Worm (Caenorhabditis elegans): ENCODE data around the gene plc-4.

plc-4 gene

ce11 chrIV:7542485-7543001 is 30.1 kb upstream of the plc-4 start, which contains the start of gene R05G6.10:
Gene R05G6.10, minus strand, starts transcription at chrIV:7542535.
- TF ChIP-seq dao-5 (tag; optimal IDR thresholded peaks at IDR 0.05) (no peak), him-1 (tag; optimal IDR thresholded peaks at IDR 0.05) (no peak), W03F9.2 (tag; optimal IDR thresholded peaks at IDR 0.05) (no peak)

ce11 chrIV:7532360-7532759 is 19.9 kb upstream of the plc-4 start, which contains the start of gene R05G6.1:
Gene R05G6.1, plus strand, starts transcription at chrIV:7532660.
- TF ChIP-seq him-1 (tag; optimal IDR thresholded peaks at IDR 0.05) (no peak), dao-5 (tag; optimal IDR thresholded peaks at IDR 0.05) (no peak), W03F9.2 (tag; optimal IDR thresholded peaks at IDR 0.05) (no peak)

ce11 chrIV:7530226-7531070 is 18.0 kb upstream of the plc-4 start:
- TF ChIP-seq him-1 (tag; optimal IDR thresholded peaks at IDR 0.05), result no peak
- TF ChIP-seq dao-5 (tag; optimal IDR thresholded peaks at IDR 0.05), result no peak
- no peak for TF ChIP-seq W03F9.2 (tag; optimal IDR thresholded peaks at IDR 0.05)

ce11 chrIV:7523744-7524143 is 11.3 kb upstream of the plc-4 start:
- TF ChIP-seq W03F9.2 (tag; optimal IDR thresholded peaks at IDR 0.05), result no peak
- TF ChIP-seq him-1 (tag; optimal IDR thresholded peaks at IDR 0.05), result no peak
- no peak for TF ChIP-seq dao-5 (tag; optimal IDR thresholded peaks at IDR 0.05)

DNA sequence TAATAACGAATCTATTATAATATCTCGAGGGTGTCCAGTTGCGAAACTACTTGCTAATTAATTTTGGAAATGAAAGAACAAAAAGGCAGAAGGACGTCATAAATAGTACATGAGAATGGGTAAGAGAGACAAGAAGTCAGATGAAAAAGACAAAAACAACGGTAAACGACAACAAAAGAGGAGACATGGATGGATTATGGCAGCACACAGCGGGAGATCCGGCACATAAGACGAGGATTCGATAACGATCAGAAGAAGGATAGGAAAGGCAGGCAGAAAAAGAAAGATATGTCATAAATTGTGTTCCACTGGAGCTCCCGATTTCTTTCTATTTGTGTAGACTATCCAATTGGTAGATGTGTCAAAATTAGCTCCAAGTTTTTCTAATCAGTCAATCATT is 9.1 kb upstream of the plc-4 start:
- no peak for TF ChIP-seq him-1 (tag; optimal IDR thresholded peaks at IDR 0.05)
- no peak for TF ChIP-seq W03F9.2 (tag; optimal IDR thresholded peaks at IDR 0.05)
- TF ChIP-seq dao-5 (tag; optimal IDR thresholded peaks at IDR 0.05), result no peak

ce11 chrIV:7520841-7521240 is 8.4 kb upstream of the plc-4 start:
- TF ChIP-seq W03F9.2 (tag; optimal IDR thresholded peaks at IDR 0.05) (no peak), dao-5 (tag; optimal IDR thresholded peaks at IDR 0.05) (no peak), him-1 (tag; optimal IDR thresholded peaks at IDR 0.05) (no peak)

- no peak for TF ChIP-seq dao-5 (tag; optimal IDR thresholded peaks at IDR 0.05)
- TF ChIP-seq W03F9.2 (tag; optimal IDR thresholded peaks at IDR 0.05), result no peak
- TF ChIP-seq him-1 (tag; optimal IDR thresholded peaks at IDR 0.05), result no peak
Measured at ce11 chrIV:7520258-7520657, 7.8 kb upstream of the plc-4 start.

DNA sequence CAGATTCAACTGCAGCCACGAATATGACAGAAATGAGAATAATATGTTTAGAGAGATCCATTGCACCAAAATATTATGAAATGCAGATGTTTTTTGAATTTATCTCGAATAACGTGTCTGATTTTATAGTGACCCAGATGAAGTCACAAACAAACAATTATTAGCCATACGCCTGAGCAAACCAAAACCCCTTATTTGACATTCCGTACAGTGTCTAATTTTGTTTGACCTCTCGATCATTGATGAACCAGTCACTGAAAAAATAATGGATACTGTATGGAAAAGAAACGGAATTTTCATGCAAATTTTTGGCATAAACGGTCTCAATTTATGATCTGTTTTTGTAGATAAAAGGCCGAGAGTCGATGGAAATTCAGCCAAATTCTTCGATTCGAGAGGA is 3.7 kb upstream of the plc-4 start, which contains the start of the genes R05G6.9 and R05G6.3:
R05G6.9 (minus strand) TSS at position 101 of the 400 bp plus-strand sequence.
R05G6.3 (plus strand) TSS at position 386 of the 400 bp plus-strand sequence.
- TF ChIP-seq dao-5 (tag; optimal IDR thresholded peaks at IDR 0.05) (no peak), him-1 (tag; optimal IDR thresholded peaks at IDR 0.05) (no peak), W03F9.2 (tag; optimal IDR thresholded peaks at IDR 0.05) (no peak)

ce11 chrIV:7510829-7511228 is 1.6 kb downstream of the plc-4 start:
- TF ChIP-seq him-1 (tag; optimal IDR thresholded peaks at IDR 0.05) (no peak), dao-5 (tag; optimal IDR thresholded peaks at IDR 0.05) (no peak), W03F9.2 (tag; optimal IDR thresholded peaks at IDR 0.05) (no peak)

- TF ChIP-seq W03F9.2 (tag; optimal IDR thresholded peaks at IDR 0.05), result no peak
Measured at ce11 chrIV:7508850-7509249, 3.6 kb downstream of the plc-4 start.

ce11 chrIV:7507841-7508509 is 4.5 kb downstream of the plc-4 start, which contains the start of the genes vdac-1 and R05G6.5:
Gene vdac-1, minus strand, starts transcription at chrIV:7507891.
Gene R05G6.5, plus strand, starts transcription at chrIV:7508367.
- no peak for TF ChIP-seq him-1 (tag; optimal IDR thresholded peaks at IDR 0.05)
- TF ChIP-seq W03F9.2 (tag; optimal IDR thresholded peaks at IDR 0.05), result no peak
- TF ChIP-seq dao-5 (tag; optimal IDR thresholded peaks at IDR 0.05), result no peak

ce11 chrIV:7507305-7507704 is 5.2 kb downstream of the plc-4 start:
- TF ChIP-seq dao-5 (tag; optimal IDR thresholded peaks at IDR 0.05) (no peak), W03F9.2 (tag; optimal IDR thresholded peaks at IDR 0.05) (no peak), him-1 (tag; optimal IDR thresholded peaks at IDR 0.05) (no peak)

DNA sequence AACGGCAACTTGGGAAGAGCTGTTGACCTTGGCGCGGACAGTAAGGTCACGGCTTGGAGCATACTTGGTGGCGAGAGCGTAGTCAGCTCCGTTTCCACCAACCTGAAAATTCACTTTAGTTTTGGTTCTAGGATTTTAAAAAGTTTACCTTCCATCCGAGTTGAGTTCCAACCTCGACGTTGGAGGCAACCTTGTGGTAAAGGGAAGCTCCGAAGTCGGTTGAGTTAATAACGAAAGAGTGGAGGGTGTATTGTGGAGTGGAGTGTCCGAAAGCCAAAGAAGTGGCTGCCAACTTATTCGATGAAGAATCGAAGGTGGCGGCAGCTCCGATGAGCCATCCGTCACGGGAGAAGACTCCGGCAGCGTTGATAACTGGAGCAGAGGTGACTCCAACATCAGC is 5.8 kb downstream of the plc-4 start:
- TF ChIP-seq W03F9.2 (tag; optimal IDR thresholded peaks at IDR 0.05) (no peak), dao-5 (tag; optimal IDR thresholded peaks at IDR 0.05) (no peak), him-1 (tag; optimal IDR thresholded peaks at IDR 0.05) (no peak)
